Worm (Caenorhabditis elegans): ENCODE measurements around the gene nspd-5.

ce11 chrII:4857873-4858364 is 2.2 kb downstream of the nspd-5 start, which contains the start of gene F11G11.5:
- TF ChIP-seq ztf-11 (tag; optimal IDR thresholded peaks at IDR 0.05) (no peak), nhr-28 (tag; optimal IDR thresholded peaks at IDR 0.05) (no peak), elt-1 (tag; optimal IDR thresholded peaks at IDR 0.05; ENCODE audit: borderline replicate concordance, insufficient read depth) (no peak), unc-62 (GFP tag; optimal IDR thresholded peaks at IDR 0.05) (no peak), lin-32 (GFP tag; optimal IDR thresholded peaks at IDR 0.05) (no peak), pha-4 (tag; optimal IDR thresholded peaks at IDR 0.05) (no peak), flh-1 (GFP tag; optimal IDR thresholded peaks at IDR 0.05) (no peak)
